Worm (Caenorhabditis elegans): Measurements from ENCODE around the gene henn-1.

DNA sequence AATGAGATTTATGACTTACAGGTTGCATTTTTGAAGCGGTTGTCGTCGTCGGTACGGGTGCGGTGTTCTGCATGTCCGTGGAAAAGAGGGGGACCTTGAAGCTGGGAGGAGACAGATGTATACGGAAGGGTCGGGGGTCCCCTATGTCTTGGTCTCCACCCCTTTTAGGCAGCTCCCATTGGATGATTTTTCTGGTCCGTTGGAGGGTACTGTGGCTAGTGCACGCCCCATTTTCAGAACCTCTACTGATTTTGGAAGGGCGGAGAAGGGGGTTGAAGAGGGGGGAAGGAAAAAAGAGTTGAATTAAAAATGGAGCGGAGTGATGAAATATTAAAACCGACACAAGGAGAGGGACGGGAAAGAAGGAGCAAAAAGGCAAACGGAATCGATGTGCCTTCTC is 16.2 kb upstream of the henn-1 start, which contains the start of gene unc-86:
- TF ChIP-seq elt-1 (tag; optimal IDR thresholded peaks at IDR 0.05), result no peak
- no peak for TF ChIP-seq elt-3 (tag; optimal IDR thresholded peaks at IDR 0.05)
- no peak for TF ChIP-seq fkh-2 (tag; optimal IDR thresholded peaks at IDR 0.05)
- no peak for TF ChIP-seq aly-2 (tag; optimal IDR thresholded peaks at IDR 0.05)
- no peak for TF ChIP-seq nhr-28 (tag; optimal IDR thresholded peaks at IDR 0.05)
- TF ChIP-seq pha-4 (tag; optimal IDR thresholded peaks at IDR 0.05), result no peak
- no peak for TF ChIP-seq jun-1 (tag; optimal IDR thresholded peaks at IDR 0.05)
- no peak for TF ChIP-seq elt-2 (tag; optimal IDR thresholded peaks at IDR 0.05)
- TF ChIP-seq mdl-1 (tag; optimal IDR thresholded peaks at IDR 0.05), result no peak
- TF ChIP-seq nhr-67 (tag; optimal IDR thresholded peaks at IDR 0.05), result no peak
- no peak for TF ChIP-seq R02D3.7 (tag; optimal IDR thresholded peaks at IDR 0.05)
- TF ChIP-seq pqm-1 (tag; optimal IDR thresholded peaks at IDR 0.05), result no peak
- TF ChIP-seq hmg-11 (tag; optimal IDR thresholded peaks at IDR 0.05), result no peak

Data from whole organism, L3 larva.